Worm (Caenorhabditis elegans): ENCODE measurements around the gene C08B6.5.

C08B6.5 gene

ce11 chrV:10134077-10134693, 16.6 kb downstream of the C08B6.5 start, which contains the start of the genes C08B6.18, wdr-20 and C08B6.8 (continued):
- no peak for TF ChIP-seq irx-1 (tag; optimal IDR thresholded peaks at IDR 0.05)
- no peak for TF ChIP-seq C34B4.2 (tag; optimal IDR thresholded peaks at IDR 0.05)
- TF ChIP-seq lin-15B (tag; optimal IDR thresholded peaks at IDR 0.05): peak; percentile 65
- TF ChIP-seq ces-1 (GFP tag; optimal IDR thresholded peaks at IDR 0.05): no peak

- TF ChIP-seq efl-3 (GFP tag; optimal IDR thresholded peaks at IDR 0.05) (no peak), aha-1 (tag; optimal IDR thresholded peaks at IDR 0.05) (no peak), lin-14 (GFP tag; optimal IDR thresholded peaks at IDR 0.05) (peak; percentile 61), unc-86 (tag; optimal IDR thresholded peaks at IDR 0.05) (no peak), rnt-1 (tag; optimal IDR thresholded peaks at IDR 0.05) (peak; percentile 40), nhr-71 (tag; optimal IDR thresholded peaks at IDR 0.05) (peak; percentile 31)
These were observed 28.1 kb downstream of the C08B6.5 start, which contains the start of gene C51E3.9 for ce11 chrV:10145653-10146052. Gene C51E3.9 (plus strand): TSS chrV:10145953.

ce11 chrV:10146787-10147186, 29.2 kb downstream of the C08B6.5 start:
- TF ChIP-seq nhr-85 (tag) (no peak), efl-1 (optimal IDR thresholded peaks at IDR 0.05) (no peak), efl-1 (GFP tag; optimal IDR thresholded peaks at IDR 0.05 in 1 of 2) (no peak), ceh-82 (tag; optimal IDR thresholded peaks at IDR 0.05) (no peak), jun-1 (tag; optimal IDR thresholded peaks at IDR 0.05) (no peak), ceh-63 (GFP tag; optimal IDR thresholded peaks at IDR 0.05) (no peak), fkh-10 (GFP tag; optimal IDR thresholded peaks at IDR 0.05) (no peak), grh-1 (GFP tag; IDR thresholded peaks at IDR 0.05) (no peak), isw-1 (GFP tag; IDR thresholded peaks at IDR 0.05) (no peak), pqm-1 (tag; optimal IDR thresholded peaks at IDR 0.05) (no peak), nhr-76 (tag; optimal IDR thresholded peaks at IDR 0.05) (no peak), tlp-1 (tag; optimal IDR thresholded peaks at IDR 0.05) (no peak), sptf-1 (tag; optimal IDR thresholded peaks at IDR 0.05) (no peak), ceh-8 (GFP tag; optimal IDR thresholded peaks at IDR 0.05) (no peak), ama-1 (optimal IDR thresholded peaks at IDR 0.05) (no peak), lin-39 (tag; optimal IDR thresholded peaks at IDR 0.05) (no peak), lin-13 (GFP tag; optimal IDR thresholded peaks at IDR 0.05) (no peak), unc-30 (tag; optimal IDR thresholded peaks at IDR 0.05) (no peak), nhr-237 (tag; optimal IDR thresholded peaks at IDR 0.05) (no peak), ceh-90 (tag; optimal IDR thresholded peaks at IDR 0.05) (no peak), sup-37 (GFP tag; optimal IDR thresholded peaks at IDR 0.05) (no peak), nhr-90 (tag; optimal IDR thresholded peaks at IDR 0.05; ENCODE audit: poor library complexity) (no peak), nhr-11 (tag; optimal IDR thresholded peaks at IDR 0.05) (no peak), unc-62 (GFP tag; optimal IDR thresholded peaks at IDR 0.05) (no peak), ets-5 (GFP tag; IDR thresholded peaks at IDR 0.05) (no peak), sox-4 (tag; optimal IDR thresholded peaks at IDR 0.05) (no peak), unc-98 (GFP tag; IDR thresholded peaks at IDR 0.05) (no peak), nhr-84 (tag; optimal IDR thresholded peaks at IDR 0.05) (no peak), mab-9 (GFP tag; IDR thresholded peaks at IDR 0.05) (no peak), lsy-2 (tag; optimal IDR thresholded peaks at IDR 0.05) (peak in 1 of 2 experiments; percentile 42), nhr-20 (tag; optimal IDR thresholded peaks at IDR 0.05) (peak; percentile 14), unc-86 (tag; optimal IDR thresholded peaks at IDR 0.05) (no peak), alr-1 (tag; optimal IDR thresholded peaks at IDR 0.05; ENCODE audit: borderline replicate concordance) (no peak), C34B4.2 (tag; optimal IDR thresholded peaks at IDR 0.05) (no peak), aly-2 (tag; optimal IDR thresholded peaks at IDR 0.05) (no peak), hlh-4 (tag; optimal IDR thresholded peaks at IDR 0.05) (no peak), rnt-1 (tag; optimal IDR thresholded peaks at IDR 0.05) (peak; percentile 49), F16B12.6 (tag; optimal IDR thresholded peaks at IDR 0.05) (no peak), blmp-1 (tag; optimal IDR thresholded peaks at IDR 0.05) (no peak), elt-2 (tag; optimal IDR thresholded peaks at IDR 0.05) (no peak), egl-27 (tag; optimal IDR thresholded peaks at IDR 0.05) (no peak), mep-1 (tag; optimal IDR thresholded peaks at IDR 0.05) (no peak), C04F5.9 (tag; optimal IDR thresholded peaks at IDR 0.05) (no peak)
